Fruit fly (Drosophila melanogaster): ENCODE results near the gene Cln3.

The Cln3 gene

dm6 chr3L:17856655-17857479, 42.9 kb upstream of the Cln3 start, which contains the start of gene CG5535 (continued):
- TF ChIP-seq CG17802 (tag; optimal IDR thresholded peaks at IDR 0.05) (peak; percentile 8), Oli (tag; optimal IDR thresholded peaks at IDR 0.05) (peak; percentile 89), CG1792 (GFP tag; optimal IDR thresholded peaks at IDR 0.05) (no peak), CG2875 (GFP tag; optimal IDR thresholded peaks at IDR 0.05) (peak; percentile 48), peb (GFP tag; IDR thresholded peaks at IDR 0.05) (0 out of 2 replicates have a peak, but pooled peaks have one; percentile 39), CG2678 (tag; optimal IDR thresholded peaks at IDR 0.05) (peak; percentile 94), CG2116 (GFP tag; optimal IDR thresholded peaks at IDR 0.05) (peak; percentile 32), lmd (GFP tag; IDR thresholded peaks at IDR 0.05) (peak; percentile 67), CG9797 (GFP tag; optimal IDR thresholded peaks at IDR 0.05) (no peak), CG17829 (tag; optimal IDR thresholded peaks at IDR 0.05) (peak; percentile 86), E2f1 (GFP tag; IDR thresholded peaks at IDR 0.05) (peak; percentile 59), CG30403 (GFP tag; optimal IDR thresholded peaks at IDR 0.05) (peak; percentile 92), CG18476 (GFP tag; optimal IDR thresholded peaks at IDR 0.05) (peak; percentile 42), onecut (GFP tag; IDR thresholded peaks at IDR 0.05) (peak; percentile 67), CG11504 (tag; optimal IDR thresholded peaks at IDR 0.05) (peak; percentile 90), luna (GFP tag; optimal IDR thresholded peaks at IDR 0.05) (no peak), schlank (tag; optimal IDR thresholded peaks at IDR 0.05) (peak; percentile 65), fd3F (GFP tag; optimal IDR thresholded peaks at IDR 0.05) (peak; percentile 67), vvl (GFP tag; IDR thresholded peaks at IDR 0.05) (peak; percentile 80), CG7928 (GFP tag; optimal IDR thresholded peaks at IDR 0.05) (no peak), MTF-1 (GFP tag; optimal IDR thresholded peaks at IDR 0.05; ENCODE audit: borderline replicate concordance) (peak; percentile 59), Dip2 (GFP tag; IDR thresholded peaks at IDR 0.05) (no peak), nerfin-2 (GFP tag; IDR thresholded peaks at IDR 0.05; ENCODE audit: partially characterized antibody) (no peak; the same call in 1 of the 2 replicates), Hey (tag; optimal IDR thresholded peaks at IDR 0.05) (no peak), grn (GFP tag; optimal IDR thresholded peaks at IDR 0.05) (no peak), her (GFP tag; optimal IDR thresholded peaks at IDR 0.05) (peak; percentile 72), CG8944 (GFP tag; optimal IDR thresholded peaks at IDR 0.05) (peak; percentile 47), CG8089 (GFP tag; optimal IDR thresholded peaks at IDR 0.05) (no peak), ash1 (GFP tag; optimal IDR thresholded peaks at IDR 0.05) (no peak), wor (GFP tag; IDR thresholded peaks at IDR 0.05) (0 out of 2 replicates have a peak, but pooled peaks have one; percentile 51), Dll (GFP tag; IDR thresholded peaks at IDR 0.05; ENCODE audit: partially characterized antibody) (no peak), tio (GFP tag; optimal IDR thresholded peaks at IDR 0.05) (peak; percentile 94), pfk (GFP tag; optimal IDR thresholded peaks at IDR 0.05) (no peak), Spps (tag; optimal IDR thresholded peaks at IDR 0.05) (peak; percentile 26), twi (tag; optimal IDR thresholded peaks at IDR 0.05) (peak; percentile 71), Adf1 (GFP tag; IDR thresholded peaks at IDR 0.05) (no peak), CG3726 (GFP tag; IDR thresholded peaks at IDR 0.05) (no peak; the same call in 2 of the 3 replicates), toy (GFP tag; IDR thresholded peaks at IDR 0.05) (no peak; the same call in 1 of the 2 replicates), Atf-2 (GFP tag; optimal IDR thresholded peaks at IDR 0.05) (peak; percentile 17), CG4328 (GFP tag; optimal IDR thresholded peaks at IDR 0.05) (peak; percentile 73), CG12942 (GFP tag; optimal IDR thresholded peaks at IDR 0.05) (peak; percentile 37), NfI (GFP tag; optimal IDR thresholded peaks at IDR 0.05) (peak; percentile 78), CG33213 (GFP tag; optimal IDR thresholded peaks at IDR 0.05) (peak; percentile 46), CG11398 (GFP tag; optimal IDR thresholded peaks at IDR 0.05) (no peak), ken (GFP tag; IDR thresholded peaks at IDR 0.05) (peak; percentile 87), CG13624 (GFP tag; optimal IDR thresholded peaks at IDR 0.05) (peak; percentile 30), Max (GFP tag; optimal IDR thresholded peaks at IDR 0.05) (peak; percentile 48), dpn (GFP tag; optimal IDR thresholded peaks at IDR 0.05) (peak; percentile 20 to 75), dan (GFP tag; IDR thresholded peaks at IDR 0.05) (no peak)

Measured in whole organism, embryonic.